Worm (Caenorhabditis elegans): Measurements from ENCODE around the gene F56D6.18.

F56D6.18 gene

DNA sequence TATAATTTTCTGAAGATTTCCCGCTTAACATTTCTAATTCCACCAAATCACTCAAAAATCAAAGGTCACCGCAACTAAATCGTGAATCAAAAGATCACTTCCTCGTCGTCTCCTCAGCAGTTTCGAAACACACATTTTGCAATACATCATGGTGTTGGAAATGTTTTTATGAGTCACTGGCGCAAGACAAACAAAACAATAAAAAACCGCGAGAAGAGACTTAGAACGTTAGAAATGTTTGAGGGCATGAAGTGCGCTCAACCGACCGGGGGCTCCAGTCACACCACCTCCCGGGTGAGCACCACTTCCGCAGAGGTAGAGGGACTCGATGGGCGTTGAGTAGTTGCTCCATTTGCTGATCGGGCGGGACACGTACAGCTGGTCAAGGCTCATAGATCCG is 36.5 kb downstream of the F56D6.18 start:
- no peak for TF ChIP-seq unc-62 (GFP tag; optimal IDR thresholded peaks at IDR 0.05)

DNA sequence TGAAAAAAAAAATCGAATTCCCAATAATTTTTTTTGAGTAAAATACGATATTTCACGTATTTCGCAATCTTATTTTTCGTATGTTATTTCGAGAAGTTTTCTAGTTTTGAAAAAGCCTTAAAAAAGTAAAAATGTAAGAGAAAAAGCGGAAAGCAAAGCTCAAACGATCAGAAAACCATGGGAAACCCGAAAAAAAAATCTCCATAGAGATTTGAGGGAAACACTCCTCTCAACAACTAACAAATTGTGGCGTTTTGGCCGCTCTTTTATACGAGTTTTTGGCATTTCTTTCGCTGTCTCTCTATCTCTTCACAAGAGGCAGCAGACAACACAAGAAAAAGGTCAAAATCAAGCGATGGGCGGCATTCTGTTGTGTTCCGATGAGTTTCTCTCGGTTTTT is 37.3 kb downstream of the F56D6.18 start:
- no peak for TF ChIP-seq unc-62 (GFP tag; optimal IDR thresholded peaks at IDR 0.05)

DNA sequence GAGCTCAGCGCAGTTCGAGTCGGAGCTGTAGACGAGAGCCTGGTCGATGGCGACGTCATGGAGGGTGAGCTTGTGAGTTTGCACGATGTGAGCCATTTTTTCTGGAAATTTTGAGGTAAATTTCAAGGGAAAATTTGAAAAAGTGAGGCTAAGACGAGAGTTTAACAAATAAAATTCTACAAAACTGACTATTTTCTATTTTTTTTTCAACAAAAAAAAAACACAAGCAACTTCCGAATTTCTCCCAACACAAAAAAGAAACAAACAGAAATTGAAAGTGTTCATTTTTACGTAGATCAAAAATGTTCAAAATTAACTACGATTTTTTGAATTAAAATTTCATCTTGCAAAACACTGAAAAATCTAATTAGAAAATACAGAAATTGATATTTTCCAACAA is 38.0 kb downstream of the F56D6.18 start, which contains the start of gene F37C4.5:
F37C4.5 (minus strand) TSS at position 101 of the 400 bp plus-strand sequence.
- no peak for TF ChIP-seq unc-62 (GFP tag; optimal IDR thresholded peaks at IDR 0.05)

DNA sequence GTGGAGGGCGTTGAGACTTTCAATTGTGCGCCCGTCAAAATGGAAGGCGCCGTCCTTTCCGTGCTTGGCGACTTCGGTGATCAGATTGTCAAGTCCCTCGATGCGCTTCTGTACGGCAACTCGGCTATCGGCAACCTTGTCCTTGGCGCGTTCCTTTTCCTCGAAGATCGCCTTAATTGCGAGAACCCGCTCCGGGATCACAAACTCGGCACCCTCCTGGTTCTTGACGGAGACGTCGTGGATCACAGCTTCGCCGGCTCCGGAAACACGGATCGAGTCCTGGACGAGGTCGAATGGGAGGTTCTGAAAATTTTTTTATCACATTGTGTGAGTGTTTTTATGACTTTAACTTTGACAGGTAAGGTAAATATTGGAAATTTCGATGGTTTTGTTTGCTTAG is 38.6 kb downstream of the F56D6.18 start:
- no peak for TF ChIP-seq unc-62 (GFP tag; optimal IDR thresholded peaks at IDR 0.05)

DNA sequence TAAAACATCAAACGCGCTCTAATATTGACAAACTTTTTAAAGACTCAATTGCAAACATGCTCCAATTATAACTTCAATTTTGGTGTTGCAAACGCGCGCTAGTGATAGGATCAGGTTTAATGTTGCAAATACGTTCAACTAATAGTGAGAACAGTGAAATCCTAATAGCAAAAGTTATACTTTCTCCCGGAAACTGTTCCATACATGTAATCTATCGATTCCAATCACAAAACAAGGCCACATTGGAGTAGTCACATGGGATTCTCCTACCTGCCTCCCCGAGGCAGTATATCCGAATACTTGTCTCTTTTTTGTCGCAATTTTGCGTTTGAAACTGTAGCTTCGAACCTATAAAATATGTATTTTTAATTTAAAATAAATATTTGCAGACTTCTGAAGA is 41.9 kb downstream of the F56D6.18 start:
- TF ChIP-seq unc-62 (GFP tag; optimal IDR thresholded peaks at IDR 0.05), result no peak

DNA sequence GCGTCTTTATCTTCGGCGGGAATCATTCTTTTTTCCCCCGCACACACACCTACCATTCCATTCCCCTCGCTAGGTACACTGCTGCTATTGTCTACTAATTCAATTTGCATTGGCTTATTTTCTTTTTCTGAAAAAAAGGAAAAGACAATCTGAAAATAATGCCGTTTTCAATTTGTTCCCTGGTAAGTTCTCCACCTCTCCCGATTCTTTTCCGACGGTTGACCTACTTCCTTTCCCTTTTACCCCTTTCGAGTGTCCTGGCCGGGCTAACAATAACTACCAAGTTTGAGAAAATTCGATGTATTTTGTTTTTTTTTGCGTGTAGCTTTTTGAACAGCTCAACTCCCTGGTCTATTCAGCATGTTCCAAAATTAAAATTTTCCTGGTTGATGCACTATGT is 44.5 kb downstream of the F56D6.18 start, which contains the start of gene F37C4.4:
F37C4.4 (plus strand) TSS at position 58 of the 400 bp plus-strand sequence.
- TF ChIP-seq unc-62 (GFP tag; optimal IDR thresholded peaks at IDR 0.05), result no peak

DNA sequence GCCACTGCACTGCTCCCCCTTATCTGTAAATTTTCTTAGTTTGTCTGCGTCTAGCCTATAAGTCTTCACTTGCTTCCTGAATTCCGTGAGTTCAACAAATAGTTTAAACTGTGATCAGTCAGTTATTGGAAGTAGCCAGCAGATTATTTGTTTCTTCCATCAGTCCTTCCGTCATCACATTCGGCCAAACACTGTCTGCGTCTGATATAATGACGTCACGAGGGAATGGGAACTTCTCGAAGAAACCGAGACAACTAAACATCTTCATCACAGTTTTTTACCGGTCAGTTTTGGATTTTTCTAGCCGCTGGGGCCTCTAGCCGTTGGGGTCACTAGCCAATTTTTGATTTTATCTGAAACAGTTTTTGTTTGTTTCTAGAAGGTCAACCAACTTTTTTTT is 45.7 kb downstream of the F56D6.18 start:
- TF ChIP-seq unc-62 (GFP tag; optimal IDR thresholded peaks at IDR 0.05), result no peak

DNA sequence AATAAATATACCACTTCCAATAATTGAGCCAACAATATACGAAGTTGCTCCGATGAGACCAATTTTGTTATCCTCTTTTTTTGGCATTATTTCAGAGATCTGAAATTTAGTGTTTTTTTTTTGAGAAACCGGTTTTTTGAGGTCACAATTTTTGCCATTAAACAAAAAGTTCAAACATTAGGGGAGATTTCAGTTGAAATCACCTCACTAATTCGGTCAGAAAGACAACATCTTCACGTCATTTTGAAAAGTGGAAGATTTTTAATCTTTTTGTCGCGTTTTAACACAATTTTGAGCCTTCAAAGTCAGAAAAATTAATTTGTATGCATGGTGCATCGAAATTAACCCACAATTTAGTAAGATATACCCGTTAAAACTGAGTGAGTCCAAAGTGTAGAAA is 46.8 kb downstream of the F56D6.18 start, which contains the start of gene aat-8:
aat-8 (minus strand) TSS at position 101 of the 400 bp plus-strand sequence.
- TF ChIP-seq unc-62 (GFP tag; optimal IDR thresholded peaks at IDR 0.05), result no peak

DNA sequence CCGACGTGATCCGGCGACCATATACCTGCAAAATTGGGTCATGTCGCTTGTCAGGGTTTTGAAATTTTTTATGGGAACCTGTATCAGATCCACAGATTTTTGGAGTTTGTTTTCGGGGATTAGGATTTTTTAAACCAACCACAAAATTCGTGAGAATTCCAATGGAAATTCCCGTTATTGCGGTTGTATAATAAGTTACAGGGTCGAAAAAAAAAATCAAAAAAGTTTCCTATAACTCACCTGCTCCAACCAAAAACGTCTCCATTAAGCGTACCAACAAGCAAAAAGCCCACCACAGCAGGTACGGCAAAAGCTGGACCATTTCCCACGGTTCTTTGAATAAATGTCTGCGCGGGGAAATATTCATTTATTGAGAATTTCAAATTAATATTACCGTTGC is 48.8 kb downstream of the F56D6.18 start:
- no peak for TF ChIP-seq unc-62 (GFP tag; optimal IDR thresholded peaks at IDR 0.05)
